Fruit fly (Drosophila melanogaster) S2 (cell line): ENCODE results near the gene alphaTub85E.

ENCODE experiments used
- CG8478 ChIP-seq: fragments of >200 bp; optimal IDR thresholded peaks from 2 replicates; lab custom pipeline; 2018
- CTCF ChIP-seq, 2 experiments: fragments of >200 bp; optimal IDR thresholded peaks; 2 replicates each; lab custom pipeline; 2018

DNA sequence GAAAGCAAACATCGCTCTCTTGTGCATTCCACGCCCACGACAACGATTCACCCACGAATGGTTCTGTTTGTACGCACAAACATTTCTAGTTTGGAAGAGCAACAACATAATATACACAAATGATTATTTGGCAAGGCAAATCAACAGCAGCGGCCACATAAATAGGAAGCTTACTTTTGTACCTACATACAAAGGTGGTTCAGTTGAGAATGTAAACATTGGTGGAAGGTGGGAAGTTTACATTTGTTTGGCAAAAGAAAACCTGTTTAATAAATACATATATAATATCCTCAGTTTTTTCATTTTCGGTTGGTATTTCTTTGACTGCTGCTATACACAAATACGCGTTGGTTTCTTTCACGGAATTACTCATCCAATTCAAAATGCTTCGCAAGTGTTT lies 30.5 kb downstream of the alphaTub85E start:
- TF ChIP-seq CG8478 (lab: Kevin White, UChicago) (no peak), CTCF (optimal IDR thresholded peaks at IDR 0.05; lab: Kevin White, UChicago) (no peak)
